Fruit fly (Drosophila melanogaster): ENCODE measurements around the gene CG33272.
A peak's percentile ranks its signal among the peaks of the same experiment; 100 is the strongest.

The CG33272 gene

dm6 chr3L:11528397-11528923 is 18.1 kb upstream of the CG33272 start (continued):
- peak; percentile 26 for TF ChIP-seq Hey (tag; optimal IDR thresholded peaks at IDR 0.05)
- TF ChIP-seq CG43689 (GFP tag; IDR thresholded peaks at IDR 0.05): no peak
- peak; percentile 51 for TF ChIP-seq Asciz (GFP tag; optimal IDR thresholded peaks at IDR 0.05)
- TF ChIP-seq grau (tag; optimal IDR thresholded peaks at IDR 0.05): no peak
- TF ChIP-seq CG4424 (GFP tag; optimal IDR thresholded peaks at IDR 0.05): no peak
- no peak for TF ChIP-seq CG13123 (GFP tag; optimal IDR thresholded peaks at IDR 0.05)
- TF ChIP-seq CG17912 (GFP tag; optimal IDR thresholded peaks at IDR 0.05): no peak
- TF ChIP-seq CG7987 (GFP tag; optimal IDR thresholded peaks at IDR 0.05): peak; percentile 73
- TF ChIP-seq Hr39 (optimal IDR thresholded peaks at IDR 0.05): no peak
- no peak for TF ChIP-seq sim (GFP tag; IDR thresholded peaks at IDR 0.05)
- TF ChIP-seq pnt (GFP tag; optimal IDR thresholded peaks at IDR 0.05): no peak
- TF ChIP-seq Sin3A (optimal IDR thresholded peaks at IDR 0.05): no peak
- TF ChIP-seq sd (tag; optimal IDR thresholded peaks at IDR 0.05): peak; percentile 38
- TF ChIP-seq zen2 (GFP tag; IDR thresholded peaks at IDR 0.05; ENCODE audit: partially characterized antibody): no peak
- TF ChIP-seq CG17328 (GFP tag; IDR thresholded peaks at IDR 0.05): no peak
- peak; percentile 27 for TF ChIP-seq HHEX (GFP tag; optimal IDR thresholded peaks at IDR 0.05)
- no peak for TF ChIP-seq dan (GFP tag; IDR thresholded peaks at IDR 0.05)
- TF ChIP-seq aop (GFP tag; IDR thresholded peaks at IDR 0.05): no peak
- peak; percentile 30; the same call in 1 of the 2 replicates for TF ChIP-seq CG14441 (GFP tag; IDR thresholded peaks at IDR 0.05)
- peak; percentile 34 for TF ChIP-seq CG15514 (GFP tag; optimal IDR thresholded peaks at IDR 0.05)
- TF ChIP-seq CG12104 (GFP tag; optimal IDR thresholded peaks at IDR 0.05): no peak
- no peak for TF ChIP-seq CG9876 (GFP tag; optimal IDR thresholded peaks at IDR 0.05)
- no peak for TF ChIP-seq pb (GFP tag; optimal IDR thresholded peaks at IDR 0.05)
- no peak for TF ChIP-seq CG12155 (GFP tag; optimal IDR thresholded peaks at IDR 0.05)
- TF ChIP-seq pum (GFP tag; optimal IDR thresholded peaks at IDR 0.05): no peak
- peak; percentile 24 for TF ChIP-seq gem (tag; optimal IDR thresholded peaks at IDR 0.05)
- TF ChIP-seq ATbp (GFP tag; optimal IDR thresholded peaks at IDR 0.05): peak; percentile 61
- no peak for TF ChIP-seq CG8089 (GFP tag; optimal IDR thresholded peaks at IDR 0.05)
- TF ChIP-seq Ravus (GFP tag; IDR thresholded peaks at IDR 0.05): no peak
- TF ChIP-seq MESR4 (GFP tag; optimal IDR thresholded peaks at IDR 0.05): no peak
- no peak for TF ChIP-seq so (GFP tag; IDR thresholded peaks at IDR 0.05)
- TF ChIP-seq CG7556 (GFP tag; optimal IDR thresholded peaks at IDR 0.05): peak; percentile 5
- TF ChIP-seq Sry-δ (GFP tag; optimal IDR thresholded peaks at IDR 0.05): no peak
- TF ChIP-seq Abd-B (GFP tag; optimal IDR thresholded peaks at IDR 0.05): no peak
- peak; percentile 44 for TF ChIP-seq pros (GFP tag; optimal IDR thresholded peaks at IDR 0.05)
- TF ChIP-seq br (optimal IDR thresholded peaks at IDR 0.05): no peak
- no peak for TF ChIP-seq Bteb2 (GFP tag; optimal IDR thresholded peaks at IDR 0.05)
- TF ChIP-seq fru (optimal IDR thresholded peaks at IDR 0.05): no peak
- no peak for TF ChIP-seq phol (tag; optimal IDR thresholded peaks at IDR 0.05)
- TF ChIP-seq en (GFP tag; optimal IDR thresholded peaks at IDR 0.05): no peak
- peak; percentile 20 for TF ChIP-seq Vsx1 (GFP tag; optimal IDR thresholded peaks at IDR 0.05)
- TF ChIP-seq danr (GFP tag; IDR thresholded peaks at IDR 0.05): no peak
- TF ChIP-seq inv (GFP tag; IDR thresholded peaks at IDR 0.05; ENCODE audit: partially characterized antibody): no peak
- no peak for TF ChIP-seq CG6254 (GFP tag; optimal IDR thresholded peaks at IDR 0.05)
- peak; percentile 12 for TF ChIP-seq Nf-YC (tag; optimal IDR thresholded peaks at IDR 0.05)
- no peak for TF ChIP-seq emc (GFP tag; optimal IDR thresholded peaks at IDR 0.05)
- TF ChIP-seq nerfin-2 (GFP tag; IDR thresholded peaks at IDR 0.05; ENCODE audit: partially characterized antibody): no peak
- TF ChIP-seq gcm (GFP tag; optimal IDR thresholded peaks at IDR 0.05): peak; percentile 51
- peak; percentile 40 for TF ChIP-seq CG34376 (GFP tag; optimal IDR thresholded peaks at IDR 0.05)
- no peak for TF ChIP-seq CG6654 (GFP tag; optimal IDR thresholded peaks at IDR 0.05)
- no peak for TF ChIP-seq CG17612 (GFP tag; IDR thresholded peaks at IDR 0.05)
- TF ChIP-seq CG4328 (GFP tag; optimal IDR thresholded peaks at IDR 0.05): peak; percentile 18
